Fruit fly (Drosophila melanogaster) whole organism, prepupa: Measurements from ENCODE around the gene CG14210.

Experiments
- CG10631 ChIP-seq: fragments of 200-800 bp; sonication (Bioruptor generic); optimal IDR thresholded peaks from 2 replicates; lab custom pipeline; 2016; ENCODE audit warnings: missing biosample characterization, missing genetic modification characterization
- CG10669 ChIP-seq: fragments of 200-800 bp; sonication (Bioruptor generic); optimal IDR thresholded peaks from 3 replicates; lab custom pipeline; 2018; ENCODE audit warnings: missing biosample characterization, mild to moderate bottlenecking, missing genetic modification characterization, moderate library complexity
- CG11762 ChIP-seq: fragments of 200-800 bp; sonication (Bioruptor generic); optimal IDR thresholded peaks from 3 replicates; lab custom pipeline; 2016; ENCODE audit warnings: missing biosample characterization, missing genetic modification characterization; ENCODE audit not compliant: insufficient read depth
- CG11902 ChIP-seq: fragments of 200-800 bp; sonication (Bioruptor generic); optimal IDR thresholded peaks from 3 replicates; lab custom pipeline; 2016; ENCODE audit warnings: missing biosample characterization, missing genetic modification characterization
- CG15336 ChIP-seq: fragments of 200-800 bp; sonication (Bioruptor generic); IDR thresholded peaks from 2 replicates; pipeline ENCODE4 v1.3.6; 2022; ENCODE audit warnings: missing biosample characterization, missing genetic modification characterization
- CG1621 ChIP-seq: fragments of 200-800 bp; sonication (Bioruptor generic); optimal IDR thresholded peaks from 3 replicates; lab custom pipeline; 2018; ENCODE audit warnings: missing biosample characterization, mild to moderate bottlenecking, missing genetic modification characterization
- CG3032 ChIP-seq: fragments of 200-800 bp; optimal IDR thresholded peaks from 2 replicates; lab custom pipeline; 2019; ENCODE audit warnings: missing biosample characterization, mild to moderate bottlenecking, missing genetic modification characterization, moderate library complexity
- CG32006 ChIP-seq: fragments of 200-800 bp; sonication (Bioruptor generic); optimal IDR thresholded peaks from 3 replicates; lab custom pipeline; 2017; ENCODE audit warnings: missing biosample characterization, mild to moderate bottlenecking, missing genetic modification characterization
- CG3919 ChIP-seq: fragments of 200-800 bp; sonication (Bioruptor generic); optimal IDR thresholded peaks from 3 replicates; lab custom pipeline; 2016; ENCODE audit warnings: missing biosample characterization, missing genetic modification characterization
- CG4318 ChIP-seq: fragments of 200-800 bp; sonication (Bioruptor generic); optimal IDR thresholded peaks from 3 replicates; lab custom pipeline; 2017; ENCODE audit warnings: missing biosample characterization, mild to moderate bottlenecking, missing genetic modification characterization
- CG6276 ChIP-seq: fragments of 200-800 bp; sonication (Bioruptor generic); optimal IDR thresholded peaks from 2 replicates; lab custom pipeline; 2017; ENCODE audit warnings: missing biosample characterization, mild to moderate bottlenecking, missing genetic modification characterization
- CG6854 ChIP-seq: fragments of 200-800 bp; sonication (Bioruptor generic); optimal IDR thresholded peaks from 2 replicates; lab custom pipeline; 2017; ENCODE audit warnings: missing biosample characterization, mild to moderate bottlenecking, missing genetic modification characterization
- CG8119 ChIP-seq: fragments of 200-800 bp; sonication (Bioruptor generic); IDR thresholded peaks from 3 replicates; pipeline ENCODE4 v1.3.6; 2022; ENCODE audit warnings: missing biosample characterization, missing genetic modification characterization
- CG8319 ChIP-seq: fragments of 200-800 bp; sonication (Bioruptor generic); optimal IDR thresholded peaks from 3 replicates; lab custom pipeline; 2016; ENCODE audit warnings: missing biosample characterization, missing genetic modification characterization
- CG8632 ChIP-seq: fragments of 200-800 bp; sonication (Bioruptor generic); optimal IDR thresholded peaks from 3 replicates; lab custom pipeline; 2016; ENCODE audit warnings: missing biosample characterization, missing genetic modification characterization
- Eip78C ChIP-seq: fragments of 200-800 bp; sonication (Bioruptor generic); peaks from one replicate; lab custom pipeline; 2016; ENCODE audit warnings: missing biosample characterization, missing genetic modification characterization
- Eip93F ChIP-seq: fragments of 200-800 bp; sonication (Bioruptor generic); optimal IDR thresholded peaks from 2 replicates; lab custom pipeline; 2016; ENCODE audit warnings: missing biosample characterization, mild to moderate bottlenecking, missing genetic modification characterization
- Ets96B ChIP-seq: fragments of 200-800 bp; optimal IDR thresholded peaks from 2 replicates; lab custom pipeline; 2019; ENCODE audit warnings: missing biosample characterization, mild to moderate bottlenecking, missing genetic modification characterization, moderate library complexity
- Gug ChIP-seq: fragments of 200-800 bp; sonication (Bioruptor generic); IDR thresholded peaks from 2 replicates; pipeline ENCODE4 v1.3.6; 2022; ENCODE audit warnings: missing biosample characterization, missing genetic modification characterization
- Hr39 ChIP-seq: fragments of 200-800 bp; sonication (Bioruptor generic); optimal IDR thresholded peaks from 2 replicates; lab custom pipeline; 2016; ENCODE audit warnings: missing biosample characterization, missing genetic modification characterization
- Lpt ChIP-seq: fragments of 200-800 bp; sonication (Bioruptor generic); optimal IDR thresholded peaks from 3 replicates; lab custom pipeline; 2016; ENCODE audit warnings: missing biosample characterization, missing genetic modification characterization
- Smox ChIP-seq: fragments of 200-800 bp; sonication (Bioruptor generic); optimal IDR thresholded peaks from 3 replicates; lab custom pipeline; 2016; ENCODE audit warnings: missing biosample characterization, missing genetic modification characterization
- Sox14 ChIP-seq: fragments of 200-800 bp; sonication (Bioruptor generic); optimal IDR thresholded peaks from 3 replicates; lab custom pipeline; 2016; ENCODE audit warnings: missing biosample characterization, missing genetic modification characterization
- Sox15 ChIP-seq: fragments of 200-800 bp; sonication (Bioruptor generic); optimal IDR thresholded peaks from 3 replicates; lab custom pipeline; 2016; ENCODE audit warnings: missing biosample characterization, missing genetic modification characterization
- acj6 ChIP-seq: fragments of 200-800 bp; sonication (Bioruptor generic); optimal IDR thresholded peaks from 3 replicates; lab custom pipeline; 2016; ENCODE audit warnings: missing biosample characterization, missing genetic modification characterization
- cyc ChIP-seq: fragments of 200-800 bp; sonication (Bioruptor generic); optimal IDR thresholded peaks from 3 replicates; lab custom pipeline; 2016; ENCODE audit warnings: missing biosample characterization, missing genetic modification characterization
- dsx ChIP-seq: fragments of 200-800 bp; optimal IDR thresholded peaks from 3 replicates; lab custom pipeline; 2019; ENCODE audit warnings: missing biosample characterization, mild to moderate bottlenecking, missing genetic modification characterization, moderate library complexity; ENCODE audit not compliant: poor library complexity, severe bottlenecking
- eg ChIP-seq: fragments of 200-800 bp; sonication (Bioruptor generic); IDR thresholded peaks from 3 replicates; pipeline ENCODE4 v1.3.6; 2022; ENCODE audit warnings: missing biosample characterization, missing genetic modification characterization
- esn ChIP-seq: fragments of 200-800 bp; sonication (Bioruptor generic); optimal IDR thresholded peaks from 2 replicates; lab custom pipeline; 2016; ENCODE audit warnings: missing biosample characterization, mild to moderate bottlenecking, missing genetic modification characterization, moderate library complexity
- fd85E ChIP-seq: fragments of 200-800 bp; sonication (Bioruptor generic); optimal IDR thresholded peaks from 3 replicates; lab custom pipeline; 2016; ENCODE audit warnings: missing biosample characterization, missing genetic modification characterization
- fkh ChIP-seq: fragments of 200-800 bp; sonication (Bioruptor generic); optimal IDR thresholded peaks from 3 replicates; lab custom pipeline; 2017; ENCODE audit warnings: missing biosample characterization, mild to moderate bottlenecking, missing genetic modification characterization, moderate library complexity
- lz ChIP-seq: fragments of 200-800 bp; sonication (Bioruptor generic); optimal IDR thresholded peaks from 3 replicates; lab custom pipeline; 2016; ENCODE audit warnings: missing biosample characterization, missing genetic modification characterization
- net ChIP-seq: fragments of 200-800 bp; sonication (Bioruptor generic); optimal IDR thresholded peaks from 3 replicates; lab custom pipeline; 2016; ENCODE audit warnings: missing biosample characterization, missing genetic modification characterization
- pdm3 ChIP-seq: fragments of 200-800 bp; sonication (Bioruptor generic); optimal IDR thresholded peaks from 3 replicates; lab custom pipeline; 2016; ENCODE audit warnings: missing biosample characterization, missing genetic modification characterization
- salr ChIP-seq, 2 experiments: fragments of 200-800 bp; sonication (Bioruptor generic); optimal IDR thresholded peaks; 3 replicates each; lab custom pipeline; 2016 to 2018; ENCODE audit warnings: missing biosample characterization in 2 of 2, missing genetic modification characterization in 2 of 2, mild to moderate bottlenecking in 1 of 2
- topi ChIP-seq: fragments of 200-800 bp; sonication (Bioruptor generic); optimal IDR thresholded peaks from 3 replicates; lab custom pipeline; 2016; ENCODE audit warnings: missing biosample characterization, missing genetic modification characterization
- vri ChIP-seq: fragments of 200-800 bp; sonication (Bioruptor generic); optimal IDR thresholded peaks from 3 replicates; lab custom pipeline; 2016; ENCODE audit warnings: missing biosample characterization, mild to moderate bottlenecking, missing genetic modification characterization

CG14210 gene

DNA sequence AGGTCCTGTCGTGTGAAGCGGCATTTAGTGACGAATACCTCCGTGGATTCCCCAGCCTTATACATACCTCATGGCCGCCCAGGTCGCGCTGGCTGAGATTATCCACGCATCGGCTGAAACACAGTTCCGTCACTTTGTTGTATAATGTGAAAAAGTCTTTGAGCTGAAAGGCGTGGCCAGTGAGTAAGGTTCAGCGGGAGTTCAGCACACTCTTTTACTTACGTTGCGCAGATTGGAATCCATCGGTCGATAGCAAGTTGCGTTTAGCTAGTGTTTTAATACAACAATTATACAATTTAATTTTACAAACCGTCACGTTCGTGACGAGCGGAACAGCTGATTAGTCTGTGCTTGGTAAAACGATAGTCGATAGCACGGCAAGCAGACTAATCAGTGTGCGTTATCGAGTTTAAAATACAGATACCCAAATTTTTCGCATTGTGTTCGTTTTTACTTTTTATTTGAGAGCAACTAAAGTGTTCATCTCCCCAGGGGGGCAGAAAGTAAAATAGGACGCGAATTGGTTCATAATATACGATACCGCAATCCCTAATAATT is 2.3 kb downstream of the CG14210 start, which contains the start of the genes Pstk and Tim9b:
Pstk (minus strand) TSS at position 355 of the 558 bp plus-strand sequence.
Tim9b (minus strand) TSS at position 355 of the 558 bp plus-strand sequence.
- TF ChIP-seq CG8319 (no peak), CG10631 (GFP tag; lab: Kevin White, UChicago) (no peak)

dm6 chrX:19621145-19621544 is 5.1 kb downstream of the CG14210 start, which contains the start of gene CG14221:
Gene CG14221, minus strand, starts transcription at chrX:19621245.
- no peak for TF ChIP-seq CG32006
- no peak for TF ChIP-seq fkh (GFP tag; lab: Kevin White, UChicago)
- TF ChIP-seq acj6: no peak
- no peak for TF ChIP-seq CG10669
- TF ChIP-seq Sox15: no peak

DNA sequence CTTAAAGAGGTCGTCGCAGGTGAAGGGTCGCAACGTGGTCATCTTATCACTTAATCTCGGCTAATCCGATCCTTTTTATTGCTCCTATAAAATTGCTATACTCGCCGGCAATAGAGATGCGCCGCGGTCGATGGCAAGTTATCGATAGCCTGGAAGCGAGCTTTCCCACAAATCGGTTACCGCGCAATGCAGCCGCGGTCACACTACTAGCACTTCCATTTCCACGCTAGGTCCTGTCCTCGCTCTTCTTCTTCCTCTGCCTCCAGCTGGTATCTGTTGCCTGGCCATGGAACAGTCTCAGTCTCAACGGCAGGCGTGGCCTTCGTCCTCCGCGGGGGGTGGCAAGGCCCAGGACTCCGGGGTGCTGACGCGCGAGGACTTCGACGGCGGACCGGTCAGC is 6.9 kb downstream of the CG14210 start, which contains the start of the genes Naa20A and MKP-4:
Naa20A (minus strand) TSS at position 151 of the 400 bp plus-strand sequence.
MKP-4 (plus strand) TSS at position 191 of the 400 bp plus-strand sequence.
- no peak for TF ChIP-seq pdm3 (GFP tag; lab: Kevin White, UChicago)
- TF ChIP-seq esn: peak; percentile 15

DNA sequence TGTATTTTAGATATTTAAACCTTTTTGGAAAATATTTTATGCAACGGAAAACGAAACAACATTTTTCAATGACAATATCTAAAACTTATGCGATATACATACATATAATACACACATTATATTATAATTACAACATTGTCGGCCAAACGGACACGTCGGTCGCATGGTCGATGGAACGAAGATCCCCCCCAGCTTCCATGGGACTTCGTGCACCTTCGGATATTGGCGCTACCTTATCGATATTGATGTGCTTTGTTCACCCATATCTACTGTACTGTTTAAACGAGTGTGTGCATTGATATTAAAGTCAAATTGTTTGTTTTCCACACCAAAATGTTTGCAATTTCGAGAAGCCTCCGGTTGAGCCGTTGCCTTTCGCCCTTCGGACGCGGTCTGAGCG is 9.4 kb downstream of the CG14210 start, which contains the start of gene CG14212:
CG14212 (plus strand) TSS at position 301 of the 400 bp plus-strand sequence.
- TF ChIP-seq lz (GFP tag; lab: Kevin White, UChicago) (no peak), CG15336 (GFP tag; lab: Robert Waterston, UW) (no peak), Eip78C (GFP tag; lab: Kevin White, UChicago) (no peak), CG11902 (no peak), CG6854 (GFP tag; lab: Kevin White, UChicago) (no peak), Hr39 (GFP tag; lab: Kevin White, UChicago) (no peak), fd85E (no peak), CG8119 (GFP tag; lab: Robert Waterston, UW) (no peak), CG32006 (no peak), Smox (GFP tag; lab: Kevin White, UChicago) (no peak), vri (GFP tag; lab: Kevin White, UChicago) (no peak), net (GFP tag; lab: Kevin White, UChicago) (no peak), eg (GFP tag; lab: Robert Waterston, UW) (no peak), CG11762 (GFP tag; lab: Kevin White, UChicago) (no peak), salr (GFP tag; optimal IDR thresholded peaks at IDR 0.05; lab: Kevin White, UChicago) (no peak), CG8632 (GFP tag; lab: Kevin White, UChicago) (no peak)
- TF ChIP-seq, all 60 proteins: peak for 0

dm6 chrX:19631365-19631832 is 15.4 kb downstream of the CG14210 start:
- TF ChIP-seq CG1621 (tag; lab: Kevin White, UChicago): peak; percentile 24
- peak; percentile 14 for TF ChIP-seq Sox14 (GFP tag; lab: Kevin White, UChicago)
- TF ChIP-seq CG6854 (GFP tag; lab: Kevin White, UChicago): peak; percentile 25
- peak; percentile 32; the same call in 1 of the 2 replicates for TF ChIP-seq CG15336 (GFP tag; lab: Robert Waterston, UW)
- TF ChIP-seq CG8119 (GFP tag; lab: Robert Waterston, UW): peak; percentile 47; the same call in 2 of the 3 replicates
- no peak for TF ChIP-seq Hr39 (GFP tag; lab: Kevin White, UChicago)
- peak; percentile 63 for TF ChIP-seq Eip78C (GFP tag; lab: Kevin White, UChicago)
- no peak for TF ChIP-seq CG3919

DNA sequence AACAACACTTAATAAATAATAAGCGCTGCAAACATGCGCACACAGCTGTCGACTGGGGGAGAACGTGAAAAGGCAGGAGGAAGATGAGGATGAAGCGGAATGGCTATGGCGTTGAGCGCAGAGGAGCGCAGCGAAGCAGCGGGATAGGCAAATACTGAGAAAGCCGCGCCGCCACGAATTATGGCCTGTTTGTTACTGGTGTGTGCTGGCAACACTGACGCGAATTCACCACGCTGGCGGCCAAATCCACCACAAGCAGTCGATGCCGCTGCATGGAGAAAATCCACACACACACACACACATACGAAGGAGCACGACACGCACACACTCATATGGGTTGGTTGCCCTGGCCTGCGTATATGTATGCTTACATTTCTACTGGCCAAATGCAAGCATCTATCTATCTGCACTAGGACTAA is 21.0 kb downstream of the CG14210 start:
- TF ChIP-seq CG4318 (GFP tag; lab: Kevin White, UChicago): no peak
- peak; percentile 6 for TF ChIP-seq CG3032
- TF ChIP-seq Gug: no peak
- peak; percentile 45; the same call in 1 of the 3 replicates for TF ChIP-seq eg (GFP tag; lab: Robert Waterston, UW)
- peak; percentile 31 for TF ChIP-seq esn
- TF ChIP-seq topi (GFP tag; lab: Kevin White, UChicago): peak; percentile 3
- peak; percentile 8 for TF ChIP-seq cyc (GFP tag; lab: Kevin White, UChicago)
- peak; percentile 35 for TF ChIP-seq vri (GFP tag; lab: Kevin White, UChicago)
- TF ChIP-seq Hr39 (GFP tag; lab: Kevin White, UChicago): no peak
- TF ChIP-seq net (GFP tag; lab: Kevin White, UChicago): peak; percentile 43
- TF ChIP-seq fkh (GFP tag; lab: Kevin White, UChicago): peak; percentile 30
- peak; percentile 30 for TF ChIP-seq CG1621 (tag; lab: Kevin White, UChicago)
- peak; percentile 16 for TF ChIP-seq lz (GFP tag; lab: Kevin White, UChicago)
- TF ChIP-seq CG8119 (GFP tag; lab: Robert Waterston, UW): no peak
- no peak for TF ChIP-seq pdm3 (GFP tag; lab: Kevin White, UChicago)
- no peak for TF ChIP-seq Smox (GFP tag; lab: Kevin White, UChicago)
- TF ChIP-seq Ets96B (tag; lab: Kevin White, UChicago): no peak
- TF ChIP-seq Eip93F: no peak
- TF ChIP-seq dsx (GFP tag; lab: Kevin White, UChicago): no peak
- TF ChIP-seq CG3919: peak; percentile 13
- no peak for TF ChIP-seq CG10631 (GFP tag; lab: Kevin White, UChicago)
- TF ChIP-seq Lpt (GFP tag; lab: Kevin White, UChicago): no peak
- no peak for TF ChIP-seq Sox15
- no peak for TF ChIP-seq CG11902
- TF ChIP-seq CG6276: no peak
